Fruit fly (Drosophila melanogaster) whole organism, pupa: Measurements from ENCODE around the gene TrpRS-m.

Source experiments
- CG13204 ChIP-seq: fragments of 200-800 bp; sonication (Bioruptor generic); optimal IDR thresholded peaks from 2 replicates; lab custom pipeline; 2018; ENCODE audit warnings: missing biosample characterization, mild to moderate bottlenecking, missing genetic modification characterization, moderate library complexity
- Pif1B ChIP-seq: fragments of 200-800 bp; sonication (Bioruptor generic); optimal IDR thresholded peaks from 3 replicates; lab custom pipeline; 2016; ENCODE audit warnings: missing biosample characterization, missing genetic modification characterization
- gl ChIP-seq: fragments of 200-800 bp; sonication (Bioruptor generic); optimal IDR thresholded peaks from 2 replicates; lab custom pipeline; 2018; ENCODE audit warnings: missing biosample characterization, mild to moderate bottlenecking, missing genetic modification characterization

dm6 chr3L:17802107-17802506 is 47.4 kb upstream of the TrpRS-m start, which contains the start of gene NUCB1:
- no peak for TF ChIP-seq gl (tag; lab: Kevin White, UChicago)
- TF ChIP-seq CG13204 (GFP tag; lab: Kevin White, UChicago): no peak
- no peak for TF ChIP-seq Pif1B (GFP tag; lab: Kevin White, UChicago)
